Worm (Caenorhabditis elegans): ENCODE results near the gene mex-5.

mex-5 gene

DNA sequence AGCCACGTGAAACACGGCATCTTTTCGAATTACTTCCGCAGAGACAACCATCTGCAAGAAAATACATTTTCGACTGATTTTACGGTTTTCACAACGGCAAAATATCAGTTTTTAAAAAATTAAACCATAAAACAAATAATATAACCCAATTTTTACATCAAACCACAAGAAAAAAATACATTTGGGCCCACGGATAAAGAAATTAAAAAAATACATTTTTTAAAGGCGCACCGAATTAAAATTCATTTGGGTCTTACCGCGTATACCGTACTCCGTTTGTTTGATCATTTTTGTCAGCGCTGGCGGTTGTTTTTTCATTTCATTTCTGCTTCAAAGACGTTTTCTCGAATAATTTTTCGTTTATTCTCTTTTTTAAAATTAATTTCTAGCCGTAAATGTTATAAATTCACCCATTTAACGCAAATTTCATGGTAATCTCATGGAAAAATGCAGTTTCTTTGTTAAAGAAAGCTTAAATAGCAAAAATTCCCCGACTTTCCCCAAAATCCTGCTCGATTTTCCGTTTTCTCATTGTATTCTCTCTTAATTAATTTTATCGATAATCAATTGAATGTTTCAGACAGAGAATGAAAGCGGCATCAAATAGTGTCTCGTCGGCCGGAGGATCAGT lies at the start of gene mex-5, which contains the start of gene rec-8 (continued):
- TF ChIP-seq tbp1 (GFP tag; optimal IDR thresholded peaks at IDR 0.05) (peak; percentile 53), lin-54 (GFP tag; optimal IDR thresholded peaks at IDR 0.05) (peak; percentile 75), T26A5.8 (tag; optimal IDR thresholded peaks at IDR 0.05) (no peak), F37B4.10 (GFP tag; IDR thresholded peaks at IDR 0.05) (no peak), egl-18 (GFP tag; IDR thresholded peaks at IDR 0.05) (no peak), nfyb-1 (GFP tag; IDR thresholded peaks at IDR 0.05) (no peak), xnd-1 (tag; optimal IDR thresholded peaks at IDR 0.05) (peak; percentile 93), die-1 (tag; optimal IDR thresholded peaks at IDR 0.05) (no peak), D2030.7 (GFP tag; IDR thresholded peaks at IDR 0.05) (peak; percentile 89), sptf-2 (GFP tag; optimal IDR thresholded peaks at IDR 0.05) (no peak), hlh-12 (tag; optimal IDR thresholded peaks at IDR 0.05) (no peak), F23B12.7 (tag; optimal IDR thresholded peaks at IDR 0.05; ENCODE audit: insufficient read depth) (no peak), Y56A3A.18 (GFP tag; IDR thresholded peaks at IDR 0.05) (no peak), let-607 (tag; optimal IDR thresholded peaks at IDR 0.05) (no peak), dpff-1 (tag; optimal IDR thresholded peaks at IDR 0.05) (no peak), him-1 (tag; optimal IDR thresholded peaks at IDR 0.05) (peak; percentile 2), mxl-1 (tag; optimal IDR thresholded peaks at IDR 0.05) (no peak), madf-10 (tag; optimal IDR thresholded peaks at IDR 0.05) (no peak), hmg-1.2 (GFP tag; IDR thresholded peaks at IDR 0.05) (peak; percentile 47; the same call in 1 of the 2 replicates), attf-3 (GFP tag; conservative IDR thresholded peaks at IDR 0.05) (no peak), nfya-1 (tag; optimal IDR thresholded peaks at IDR 0.05; ENCODE audit: borderline replicate concordance, insufficient read depth) (no peak), ztf-25 (GFP tag; IDR thresholded peaks at IDR 0.05) (0 out of 2 replicates have a peak, but pooled peaks have one; percentile 52), ztf-3 (GFP tag; optimal IDR thresholded peaks at IDR 0.05) (no peak), ceh-40 (GFP tag; IDR thresholded peaks at IDR 0.05) (no peak), ztf-18 (tag; optimal IDR thresholded peaks at IDR 0.05) (no peak), madf-6 (GFP tag; IDR thresholded peaks at IDR 0.05) (peak; percentile 98), cebp-1 (GFP tag; IDR thresholded peaks at IDR 0.05) (no peak), cebp-1 (tag; optimal IDR thresholded peaks at IDR 0.05) (no peak), hmg-20 (GFP tag; IDR thresholded peaks at IDR 0.05) (no peak), F33H1.4 (GFP tag; IDR thresholded peaks at IDR 0.05) (peak; percentile 98), F10E7.11 (tag; optimal IDR thresholded peaks at IDR 0.05) (no peak), ekl-4 (GFP tag; IDR thresholded peaks at IDR 0.05) (peak; percentile 64; the same call in 1 of the 2 replicates), ztf-28 (GFP tag; IDR thresholded peaks at IDR 0.05) (no peak), sea-2 (GFP tag; IDR thresholded peaks at IDR 0.05) (no peak), lin-26 (GFP tag; IDR thresholded peaks at IDR 0.05) (no peak), unc-62 (GFP tag; optimal IDR thresholded peaks at IDR 0.05) (no peak), chd-7 (tag; optimal IDR thresholded peaks at IDR 0.05) (no peak), hsf-1 (GFP tag; IDR thresholded peaks at IDR 0.05) (peak; percentile 96), lir-1 (GFP tag; conservative IDR thresholded peaks at IDR 0.05) (peak; percentile 7; the same call in 1 of the 2 replicates), sdz-38 (tag; optimal IDR thresholded peaks at IDR 0.05) (no peak), atf-7 (tag; optimal IDR thresholded peaks at IDR 0.05) (no peak), C17E4.6 (GFP tag; IDR thresholded peaks at IDR 0.05) (peak; percentile 81), madf-3 (GFP tag; IDR thresholded peaks at IDR 0.05) (0 out of 2 replicates have a peak, but pooled peaks have one; percentile 29), snpc-4 (GFP tag; optimal IDR thresholded peaks at IDR 0.05) (peak; percentile 28), snpc-4 (tag; optimal IDR thresholded peaks at IDR 0.05) (peak in 2 of 4 experiments; percentile 43 to 78), rpc-1 (optimal IDR thresholded peaks at IDR 0.05) (no peak), rpc-1 (tag; optimal IDR thresholded peaks at IDR 0.05) (peak; percentile 12), K11D2.4 (GFP tag; IDR thresholded peaks at IDR 0.05) (no peak), let-526 (GFP tag; IDR thresholded peaks at IDR 0.05) (no peak)
